Fruit fly (Drosophila melanogaster): Measurements from ENCODE around the gene Sirt7.
A peak's percentile ranks its signal among the peaks of the same experiment; 100 is the strongest.

Gene Sirt7

DNA sequence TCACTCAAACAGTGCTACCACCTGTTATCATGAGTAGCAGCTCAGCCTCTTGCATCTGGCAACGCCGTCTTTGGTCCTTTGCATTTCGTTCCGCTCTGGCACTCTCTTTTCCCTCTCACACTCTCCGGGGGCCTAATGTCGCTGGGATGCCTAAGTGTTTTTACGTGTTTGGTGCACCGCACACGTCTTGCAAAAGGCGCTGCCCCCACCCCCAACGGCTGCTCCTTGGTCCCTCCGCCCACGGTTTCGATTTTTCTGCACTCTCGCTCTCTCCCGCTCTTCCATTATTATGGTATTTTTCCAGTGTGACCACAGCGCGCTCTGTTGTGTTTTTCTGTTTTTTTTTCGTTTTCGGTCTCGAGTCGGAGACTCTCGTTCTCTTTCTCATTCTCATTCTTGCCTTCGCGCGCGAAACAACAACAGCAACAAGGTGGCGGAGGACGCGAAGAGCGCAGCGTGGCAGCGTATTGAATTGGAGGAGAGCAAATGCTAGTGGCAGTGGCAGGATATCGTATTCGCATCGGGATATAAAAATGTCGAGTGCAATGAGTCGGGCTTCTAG is 32.3 kb downstream of the Sirt7 start (continued):
- TF ChIP-seq Fer2 (tag; optimal IDR thresholded peaks at IDR 0.05) = no peak
- no peak for TF ChIP-seq maf-S (GFP tag; optimal IDR thresholded peaks at IDR 0.05)
- peak; percentile 37 for TF ChIP-seq lbe (GFP tag; optimal IDR thresholded peaks at IDR 0.05)
- 0 out of 3 replicates have a peak, but pooled peaks have one; percentile 15 for TF ChIP-seq sr (GFP tag; IDR thresholded peaks at IDR 0.05)
- TF ChIP-seq Ets65A (GFP tag) = no peak
- no peak for TF ChIP-seq Aef1 (GFP tag; IDR thresholded peaks at IDR 0.05)
- no peak for TF ChIP-seq CoRest (tag; optimal IDR thresholded peaks at IDR 0.05)
- no peak for TF ChIP-seq CG8478 (optimal IDR thresholded peaks at IDR 0.05)
- no peak for TF ChIP-seq CTCF (GFP tag; optimal IDR thresholded peaks at IDR 0.05)
- TF ChIP-seq ind (GFP tag; optimal IDR thresholded peaks at IDR 0.05) = no peak
- no peak for TF ChIP-seq CG17359 (tag; optimal IDR thresholded peaks at IDR 0.05)
- no peak for TF ChIP-seq CG9876 (GFP tag; optimal IDR thresholded peaks at IDR 0.05)
- TF ChIP-seq tup (GFP tag; optimal IDR thresholded peaks at IDR 0.05) = no peak
- TF ChIP-seq CG10147 (GFP tag; optimal IDR thresholded peaks at IDR 0.05) = no peak
- no peak for TF ChIP-seq mirr (GFP tag; optimal IDR thresholded peaks at IDR 0.05)
- TF ChIP-seq ci (GFP tag; IDR thresholded peaks at IDR 0.05) = no peak
- TF ChIP-seq CG17361 (GFP tag; IDR thresholded peaks at IDR 0.05) = no peak
- TF ChIP-seq Mes4 (GFP tag; optimal IDR thresholded peaks at IDR 0.05) = no peak
- no peak for TF ChIP-seq crp (GFP tag; optimal IDR thresholded peaks at IDR 0.05)
- peak; percentile 23 for TF ChIP-seq dm (GFP tag; optimal IDR thresholded peaks at IDR 0.05)
- no peak for TF ChIP-seq Hr39 (optimal IDR thresholded peaks at IDR 0.05)
- no peak for TF ChIP-seq CG31388 (GFP tag; optimal IDR thresholded peaks at IDR 0.05)
- TF ChIP-seq CG14050 (GFP tag; IDR thresholded peaks at IDR 0.05) = no peak
- no peak for TF ChIP-seq Asciz (GFP tag; optimal IDR thresholded peaks at IDR 0.05)
- no peak for TF ChIP-seq Bteb2 (GFP tag; optimal IDR thresholded peaks at IDR 0.05)
- TF ChIP-seq CG8359 (GFP tag; optimal IDR thresholded peaks at IDR 0.05; ENCODE audit: borderline replicate concordance) = no peak
- no peak for TF ChIP-seq H2.0 (GFP tag; IDR thresholded peaks at IDR 0.05)
- no peak for TF ChIP-seq schlank (tag; optimal IDR thresholded peaks at IDR 0.05)
- TF ChIP-seq MTF-1 (GFP tag; optimal IDR thresholded peaks at IDR 0.05; ENCODE audit: borderline replicate concordance) = peak; percentile 3
- no peak for TF ChIP-seq caup (GFP tag; optimal IDR thresholded peaks at IDR 0.05; ENCODE audit: severe bottlenecking)
- peak; percentile 25 for TF ChIP-seq CHES-1-like (GFP tag; optimal IDR thresholded peaks at IDR 0.05)
- no peak for TF ChIP-seq Rfx (GFP tag; IDR thresholded peaks at IDR 0.05)
- TF ChIP-seq slbo (GFP tag; IDR thresholded peaks at IDR 0.05) = no peak
- TF ChIP-seq CG14710 (tag; optimal IDR thresholded peaks at IDR 0.05) = peak; percentile 86
- TF ChIP-seq CG12236 (GFP tag; optimal IDR thresholded peaks at IDR 0.05) = no peak
- no peak for TF ChIP-seq Doc2 (GFP tag; IDR thresholded peaks at IDR 0.05)
- no peak for TF ChIP-seq yki (optimal IDR thresholded peaks at IDR 0.05)
- TF ChIP-seq seq (GFP tag; IDR thresholded peaks at IDR 0.05) = no peak
- TF ChIP-seq CG4617 (GFP tag; optimal IDR thresholded peaks at IDR 0.05; ENCODE audit: borderline replicate concordance) = no peak
- no peak for TF ChIP-seq D (optimal IDR thresholded peaks at IDR 0.05)
- no peak for TF ChIP-seq D (GFP tag; optimal IDR thresholded peaks at IDR 0.05)
- TF ChIP-seq Dip3 (GFP tag; optimal IDR thresholded peaks at IDR 0.05) = no peak
- TF ChIP-seq CG9817 (tag; optimal IDR thresholded peaks at IDR 0.05) = no peak
- no peak for TF ChIP-seq CG2875 (GFP tag; optimal IDR thresholded peaks at IDR 0.05)
- peak; percentile 63 for TF ChIP-seq pros (GFP tag; optimal IDR thresholded peaks at IDR 0.05)
- TF ChIP-seq CG3995 (GFP tag; optimal IDR thresholded peaks at IDR 0.05) = no peak
- TF ChIP-seq pan (optimal IDR thresholded peaks at IDR 0.05) = no peak
- no peak for TF ChIP-seq pan (GFP tag; optimal IDR thresholded peaks at IDR 0.05 in 1 of 2, IDR thresholded peaks at IDR 0.05 in 1 of 2)
- TF ChIP-seq Meics (GFP tag; optimal IDR thresholded peaks at IDR 0.05) = no peak
- peak; percentile 49 to 86 for TF ChIP-seq Trl (optimal IDR thresholded peaks at IDR 0.05)
- peak; percentile 10 for TF ChIP-seq Trl (GFP tag; optimal IDR thresholded peaks at IDR 0.05)
- no peak for TF ChIP-seq wek (GFP tag; optimal IDR thresholded peaks at IDR 0.05)
- TF ChIP-seq oc (tag; optimal IDR thresholded peaks at IDR 0.05) = no peak
- no peak for TF ChIP-seq Xrp1 (GFP tag; IDR thresholded peaks at IDR 0.05)

Data from whole organism, embryonic.